Fruit fly (Drosophila melanogaster) whole organism, embryonic: ENCODE data around the gene CG43402.

Experiments used
- Antp ChIP-seq: fragments of 200-800 bp; sonication (Bioruptor generic); optimal IDR thresholded peaks from 3 replicates; lab custom pipeline; 2016; ENCODE audit warnings: missing biosample characterization, missing genetic modification characterization
- Bdp1 ChIP-seq: fragments of 200-800 bp; sonication (Bioruptor generic); optimal IDR thresholded peaks from 3 replicates; lab custom pipeline; 2016; ENCODE audit warnings: missing biosample characterization, missing genetic modification characterization
- CG10462 ChIP-seq: fragments of 200-800 bp; sonication (Bioruptor generic); optimal IDR thresholded peaks from 2 replicates; lab custom pipeline; 2016; ENCODE audit warnings: missing biosample characterization, missing genetic modification characterization
- CG12104 ChIP-seq: fragments of 200-800 bp; sonication (Bioruptor generic); optimal IDR thresholded peaks from 3 replicates; lab custom pipeline; 2016; ENCODE audit warnings: missing biosample characterization, missing genetic modification characterization
- CG12744 ChIP-seq: fragments of 200-800 bp; sonication (Bioruptor generic); optimal IDR thresholded peaks from 2 replicates; lab custom pipeline; 2016; ENCODE audit warnings: missing biosample characterization, missing genetic modification characterization
- CG14965 ChIP-seq: fragments of 200-800 bp; sonication (Bioruptor generic); optimal IDR thresholded peaks from 2 replicates; lab custom pipeline; 2016; ENCODE audit warnings: missing biosample characterization, missing genetic modification characterization, borderline replicate concordance
- CG15073 ChIP-seq: fragments of 200-800 bp; sonication (Bioruptor generic); optimal IDR thresholded peaks from 2 replicates; lab custom pipeline; 2016; ENCODE audit warnings: missing biosample characterization, missing genetic modification characterization
- CG1647 ChIP-seq: fragments of 200-800 bp; sonication (Bioruptor generic); optimal IDR thresholded peaks from 3 replicates; lab custom pipeline; 2016; ENCODE audit warnings: missing biosample characterization, missing genetic modification characterization
- CG2202 ChIP-seq: fragments of 200-800 bp; sonication (Bioruptor generic); optimal IDR thresholded peaks from 2 replicates; lab custom pipeline; 2018; ENCODE audit warnings: missing biosample characterization, mild to moderate bottlenecking, missing genetic modification characterization
- CG30403 ChIP-seq: fragments of 200-800 bp; sonication (Bioruptor generic); optimal IDR thresholded peaks from 3 replicates; lab custom pipeline; 2016; ENCODE audit warnings: missing biosample characterization, missing genetic modification characterization
- CG30431 ChIP-seq: fragments of 200-800 bp; sonication (Bioruptor generic); optimal IDR thresholded peaks from 2 replicates; lab custom pipeline; 2017; ENCODE audit warnings: missing biosample characterization, missing genetic modification characterization
- CG31224 ChIP-seq: fragments of 200-800 bp; sonication (Bioruptor generic); IDR thresholded peaks from 2 replicates; pipeline ENCODE4 v1.3.6; 2022; ENCODE audit warnings: missing biosample characterization, missing genetic modification characterization
- CG32767 ChIP-seq: fragments of 200-800 bp; sonication (Bioruptor generic); IDR thresholded peaks from 2 replicates; pipeline ENCODE4 v1.3.6; 2022; ENCODE audit warnings: missing biosample characterization, missing genetic modification characterization
- CG3281 ChIP-seq: fragments of 200-800 bp; sonication (Bioruptor generic); optimal IDR thresholded peaks from 3 replicates; lab custom pipeline; 2017; ENCODE audit warnings: missing biosample characterization, mild to moderate bottlenecking, missing genetic modification characterization
- CG3726 ChIP-seq: fragments of 200-800 bp; sonication (Bioruptor generic); IDR thresholded peaks from 3 replicates; pipeline ENCODE4, ENCODE4 v1.3.6; 2022; ENCODE audit warnings: missing biosample characterization, missing genetic modification characterization
- CG3838 ChIP-seq: fragments of 200-800 bp; sonication (Bioruptor generic); optimal IDR thresholded peaks from 3 replicates; lab custom pipeline; 2016; ENCODE audit warnings: missing biosample characterization, missing genetic modification characterization
- CG6272 ChIP-seq: fragments of 200-800 bp; sonication (Bioruptor generic); IDR thresholded peaks from 2 replicates; pipeline ENCODE4 v1.3.6; 2022; ENCODE audit warnings: missing biosample characterization, missing genetic modification characterization
- CG9609 ChIP-seq: fragments of 200-800 bp; sonication (Bioruptor generic); optimal IDR thresholded peaks from 3 replicates; lab custom pipeline; 2016; ENCODE audit warnings: missing biosample characterization, missing genetic modification characterization
- D ChIP-seq, 2 experiments: fragments of 200-800 bp in 1 of 2; fragments of >200 bp in 1 of 2; sonication (Bioruptor generic) in 1 of 2; optimal IDR thresholded peaks; 2 replicates in 1 of 2; 3 replicates in 1 of 2; lab custom pipeline; 2017; ENCODE audit warnings: mild to moderate bottlenecking in 1 of 2, missing biosample characterization in 1 of 2, missing genetic modification characterization in 1 of 2, missing genetic modification reagents in 1 of 2
- Drgx ChIP-seq: fragments of 200-800 bp; sonication (Bioruptor generic); IDR thresholded peaks from 2 replicates; pipeline ENCODE4 v1.3.6; 2022; ENCODE audit warnings: missing biosample characterization, missing genetic modification characterization
- Ets97D ChIP-seq: fragments of 200-800 bp; sonication (Bioruptor generic); optimal IDR thresholded peaks from 3 replicates; lab custom pipeline; 2016; ENCODE audit warnings: missing biosample characterization, missing genetic modification characterization
- GATAe ChIP-seq: fragments of 200-800 bp; sonication (Bioruptor generic); conservative IDR thresholded peaks from 2 replicates; pipeline ENCODE4 v1.3.6; 2022; ENCODE audit warnings: missing biosample characterization, missing genetic modification characterization
- H2.0 ChIP-seq: fragments of 200-800 bp; sonication (Bioruptor generic); IDR thresholded peaks from 2 replicates; pipeline ENCODE4 v1.3.6; 2022; ENCODE audit warnings: missing biosample characterization, missing genetic modification characterization
- HLH54F ChIP-seq: fragments of 200-800 bp; sonication (Bioruptor generic); optimal IDR thresholded peaks from 3 replicates; lab custom pipeline; 2016; ENCODE audit warnings: missing biosample characterization, missing genetic modification characterization
- Hr3 ChIP-seq: fragments of 200-800 bp; sonication (Bioruptor generic); optimal IDR thresholded peaks from 3 replicates; lab custom pipeline; 2016; ENCODE audit warnings: missing biosample characterization, missing genetic modification characterization
- Hsf ChIP-seq: fragments of 200-800 bp; sonication (Bioruptor generic); optimal IDR thresholded peaks from 3 replicates; lab custom pipeline; 2016; ENCODE audit warnings: missing biosample characterization, missing genetic modification characterization
- Lpt ChIP-seq: fragments of >200 bp; optimal IDR thresholded peaks from 2 replicates; lab custom pipeline; 2018; ENCODE audit warnings: missing biosample characterization, missing genetic modification characterization
- Max ChIP-seq: fragments of 200-800 bp; sonication (Bioruptor generic); optimal IDR thresholded peaks from 2 replicates; lab custom pipeline; 2016; ENCODE audit warnings: missing biosample characterization, mild to moderate bottlenecking, missing genetic modification characterization
- Med ChIP-seq: fragments of 200-800 bp; sonication (Bioruptor generic); peaks from one replicate; lab custom pipeline; 2016; ENCODE audit warnings: missing biosample characterization, missing genetic modification characterization, mild to moderate bottlenecking, inconsistent platforms, moderate library complexity
- Optix ChIP-seq: fragments of 200-800 bp; sonication (Bioruptor generic); IDR thresholded peaks from 3 replicates; pipeline ENCODE4 v1.3.6; 2022; ENCODE audit warnings: missing biosample characterization, missing genetic modification characterization
- abd-A ChIP-seq: fragments of 200-800 bp; sonication (Bioruptor generic); optimal IDR thresholded peaks from 3 replicates; lab custom pipeline; 2019; ENCODE audit warnings: missing biosample characterization, mild to moderate bottlenecking, missing genetic modification characterization, moderate library complexity
- cad ChIP-seq: fragments of >200 bp; optimal IDR thresholded peaks from 2 replicates; lab custom pipeline; 2017; ENCODE audit warnings: missing biosample characterization, missing genetic modification characterization
- gem ChIP-seq: fragments of 200-800 bp; sonication (Bioruptor generic); optimal IDR thresholded peaks from 2 replicates; lab custom pipeline; 2019; ENCODE audit warnings: missing biosample characterization, mild to moderate bottlenecking, missing genetic modification characterization, moderate library complexity
- grau ChIP-seq: fragments of 200-800 bp; optimal IDR thresholded peaks from 3 replicates; lab custom pipeline; 2019; ENCODE audit warnings: missing biosample characterization, mild to moderate bottlenecking, missing genetic modification characterization, moderate library complexity
- gsb ChIP-seq: fragments of 200-800 bp; sonication (Bioruptor generic); IDR thresholded peaks from 2 replicates; pipeline ENCODE4 v1.3.6; 2022; ENCODE audit warnings: missing biosample characterization, missing genetic modification characterization
- gt ChIP-seq: fragments of 200-800 bp; sonication (Bioruptor generic); IDR thresholded peaks from 2 replicates; pipeline ENCODE4 v1.3.6; 2022; ENCODE audit warnings: missing biosample characterization, missing genetic modification characterization
- hkb ChIP-seq, 2 experiments: fragments of 200-800 bp in 1 of 2; fragments of >200 bp in 1 of 2; sonication (Bioruptor generic) in 1 of 2; IDR thresholded peaks in 1 of 2; optimal IDR thresholded peaks in 1 of 2; 2 replicates each; pipeline versions ENCODE4 v1.3.6 to Lab custom; 2017 to 2022; ENCODE audit warnings: missing biosample characterization in 1 of 2, missing genetic modification characterization in 1 of 2
- insv ChIP-seq, 2 experiments: fragments of 200-800 bp; sonication (Bioruptor generic); optimal IDR thresholded peaks; 3 replicates each; lab custom pipeline; 2016 to 2018; ENCODE audit warnings: missing biosample characterization in 2 of 2, missing genetic modification characterization in 2 of 2
- lbe ChIP-seq: fragments of 200-800 bp; sonication (Bioruptor generic); optimal IDR thresholded peaks from 2 replicates; lab custom pipeline; 2016; ENCODE audit warnings: missing biosample characterization, mild to moderate bottlenecking, missing genetic modification characterization
- lov ChIP-seq, 2 experiments: fragments of 200-800 bp in 1 of 2; fragments of >200 bp in 1 of 2; sonication (Bioruptor generic) in 1 of 2; IDR thresholded peaks in 1 of 2; optimal IDR thresholded peaks in 1 of 2; 2 replicates in 1 of 2; 3 replicates in 1 of 2; pipeline versions ENCODE4 v1.3.6 to Lab custom; 2017 to 2022; ENCODE audit warnings: missing biosample characterization in 1 of 2, missing genetic modification characterization in 1 of 2
- pan ChIP-seq, 4 experiments: fragments of >200 bp in 3 of 4; fragments of 200-800 bp in 1 of 4; sonication (Bioruptor generic) in 1 of 4; optimal IDR thresholded peaks in 3 of 4; IDR thresholded peaks in 1 of 4; 2 replicates each; pipeline versions ENCODE4 v1.3.6 to Lab custom; 2017 to 2022; ENCODE audit warnings: missing biosample characterization in 2 of 4, missing genetic modification characterization in 2 of 4, mixed read lengths in 1 of 4
- peb ChIP-seq: fragments of 200-800 bp; sonication (Bioruptor generic); IDR thresholded peaks from 2 replicates; pipeline ENCODE4 v1.3.6; 2022; ENCODE audit warnings: missing biosample characterization, missing genetic modification characterization
- pho ChIP-seq: fragments of 200-800 bp; sonication (Bioruptor generic); optimal IDR thresholded peaks from 2 replicates; lab custom pipeline; 2016; ENCODE audit warnings: missing biosample characterization, missing genetic modification characterization
- row ChIP-seq: fragments of 200-800 bp; sonication (Bioruptor generic); IDR thresholded peaks from 3 replicates; pipeline ENCODE4 v1.3.6; 2022; ENCODE audit warnings: missing biosample characterization, missing genetic modification characterization
- sna ChIP-seq: fragments of 200-800 bp; sonication (Bioruptor generic); IDR thresholded peaks from 2 replicates; pipeline ENCODE4 v1.3.6; 2022; ENCODE audit warnings: missing biosample characterization, missing genetic modification characterization; ENCODE audit not compliant: partially characterized antibody
- tin ChIP-seq: fragments of 200-800 bp; sonication (Bioruptor generic); optimal IDR thresholded peaks from 3 replicates; lab custom pipeline; 2016; ENCODE audit warnings: missing biosample characterization, missing genetic modification characterization
- twi ChIP-seq: fragments of 200-800 bp; optimal IDR thresholded peaks from 2 replicates; lab custom pipeline; 2019; ENCODE audit warnings: missing biosample characterization, mild to moderate bottlenecking, missing genetic modification characterization, moderate library complexity
- vnd ChIP-seq: fragments of 200-800 bp; sonication (Bioruptor generic); IDR thresholded peaks from 3 replicates; pipeline ENCODE4 v1.3.6; 2022; ENCODE audit warnings: missing biosample characterization, missing genetic modification characterization; ENCODE audit not compliant: partially characterized antibody
- vvl ChIP-seq: fragments of 200-800 bp; sonication (Bioruptor generic); IDR thresholded peaks from 2 replicates; pipeline ENCODE4 v1.3.6; 2022; ENCODE audit warnings: missing biosample characterization, missing genetic modification characterization
- z ChIP-seq: fragments of 200-800 bp; sonication (Bioruptor generic); IDR thresholded peaks from 3 replicates; pipeline ENCODE4 v1.3.6; 2022; ENCODE audit warnings: missing biosample characterization, missing genetic modification characterization

The CG43402 gene

dm6 chr2L:1473427-1473826 lies 31.0 kb downstream of the CG43402 start (continued):
- TF ChIP-seq hkb (optimal IDR thresholded peaks at IDR 0.05; lab: Kevin White, UChicago) (no peak), hkb (GFP tag; IDR thresholded peaks at IDR 0.05; lab: Robert Waterston, UW) (peak; percentile 75), peb (GFP tag; lab: Robert Waterston, UW) (peak; percentile 33; the same call in 1 of the 2 replicates), H2.0 (GFP tag; lab: Robert Waterston, UW) (peak; percentile 55), insv (GFP tag; optimal IDR thresholded peaks at IDR 0.05; lab: Kevin White, UChicago) (no peak), CG12744 (GFP tag; lab: Kevin White, UChicago) (no peak), CG12104 (GFP tag; lab: Kevin White, UChicago) (no peak), z (GFP tag; lab: Robert Waterston, UW) (peak; percentile 46; the same call in 1 of the 3 replicates), twi (no peak), CG2202 (peak; percentile 5), CG6272 (GFP tag; lab: Robert Waterston, UW) (no peak), grau (tag; lab: Kevin White, UChicago) (peak; percentile 26), sna (no peak), gem (tag; lab: Kevin White, UChicago) (peak; percentile 53), CG31224 (GFP tag; lab: Robert Waterston, UW) (no peak), Lpt (GFP tag; lab: Kevin White, UChicago) (no peak), CG9609 (GFP tag; lab: Kevin White, UChicago) (no peak), pho (GFP tag; lab: Kevin White, UChicago) (no peak), CG3838 (GFP tag; lab: Kevin White, UChicago) (no peak), CG32767 (GFP tag; lab: Robert Waterston, UW) (no peak), gsb (GFP tag; lab: Robert Waterston, UW) (no peak), CG30431 (GFP tag; lab: Kevin White, UChicago) (no peak), vvl (peak; percentile 80), Hr3 (GFP tag; lab: Kevin White, UChicago) (peak; percentile 5), CG30403 (GFP tag; lab: Kevin White, UChicago) (peak; percentile 38), Max (GFP tag; lab: Kevin White, UChicago) (no peak), CG1647 (GFP tag; lab: Kevin White, UChicago) (no peak), abd-A (no peak), D (optimal IDR thresholded peaks at IDR 0.05; lab: Kevin White, UChicago) (no peak), D (GFP tag; optimal IDR thresholded peaks at IDR 0.05; lab: Kevin White, UChicago) (peak; percentile 57), CG10462 (no peak), GATAe (GFP tag; lab: Robert Waterston, UW) (no peak), CG15073 (GFP tag; lab: Kevin White, UChicago) (no peak), Med (GFP tag; lab: Kevin White, UChicago) (peak; percentile 84), gt (GFP tag; lab: Robert Waterston, UW) (peak; percentile 45; the same call in 1 of the 2 replicates), Bdp1 (GFP tag; lab: Kevin White, UChicago) (peak; percentile 2), Optix (GFP tag; lab: Robert Waterston, UW) (peak; percentile 64; the same call in 1 of the 3 replicates), CG3281 (GFP tag; lab: Kevin White, UChicago) (no peak), Hsf (no peak), lbe (GFP tag; lab: Kevin White, UChicago) (no peak), Ets97D (GFP tag; lab: Kevin White, UChicago) (no peak), Antp (GFP tag; lab: Kevin White, UChicago) (peak; percentile 33), CG3726 (GFP tag; lab: Robert Waterston, UW) (no peak), cad (GFP tag; lab: Kevin White, UChicago) (no peak), HLH54F (no peak), tin (GFP tag; lab: Kevin White, UChicago) (peak; percentile 27), Drgx (no peak), lov (optimal IDR thresholded peaks at IDR 0.05; lab: Kevin White, UChicago) (no peak), lov (GFP tag; IDR thresholded peaks at IDR 0.05; lab: Robert Waterston, UW) (peak; percentile 72; the same call in 2 of the 3 replicates), vnd (GFP tag; lab: Robert Waterston, UW) (no peak), CG14965 (no peak), row (GFP tag; lab: Robert Waterston, UW) (peak; percentile 85), pan (optimal IDR thresholded peaks at IDR 0.05; lab: Kevin White, UChicago) (peak in 1 of 2 experiments; percentile 30), pan (GFP tag; optimal IDR thresholded peaks at IDR 0.05 in 1 of 2, IDR thresholded peaks at IDR 0.05 in 1 of 2) (peak in 1 of 2 experiments; percentile 57)
